ENCODE assay signal across 4 fruit fly cellular contexts in genomic region chr3R:26235034-26235433, dm6.
A peak's percentile ranks its signal among the peaks of the same experiment; 100 is the strongest.
TF ChIP-seq lines count a peak whose summit lies in the region.

No protein-coding gene starts in this region.

- TF ChIP-seq CTCF in whole organism, embryonic (GFP tag; optimal IDR thresholded peaks at IDR 0.05; lab: Kevin White, UChicago), result no peak

TF ChIP-seq in whole organism, embryonic, 481 proteins besides CTCF, POLR2A, EP300 and RAD21 (continues in another document):
- peak; percentile 57 for TF ChIP-seq row (GFP tag; IDR thresholded peaks at IDR 0.05; lab: Robert Waterston, UW)
- TF ChIP-seq Poxn (GFP tag; IDR thresholded peaks at IDR 0.05; lab: Robert Waterston, UW), result no peak
- TF ChIP-seq lilli (GFP tag; optimal IDR thresholded peaks at IDR 0.05; lab: Kevin White, UChicago), result peak; percentile 41
- peak; percentile 73 for TF ChIP-seq Sox102F (GFP tag; optimal IDR thresholded peaks at IDR 0.05; lab: Kevin White, UChicago)
- no peak for TF ChIP-seq CG15479 (GFP tag; optimal IDR thresholded peaks at IDR 0.05; lab: Kevin White, UChicago)
- no peak for TF ChIP-seq CG15073 (GFP tag; optimal IDR thresholded peaks at IDR 0.05; lab: Kevin White, UChicago)
- TF ChIP-seq fu2 (GFP tag; optimal IDR thresholded peaks at IDR 0.05; lab: Kevin White, UChicago), result no peak
- TF ChIP-seq dmrt99B (tag; optimal IDR thresholded peaks at IDR 0.05; lab: Kevin White, UChicago), result peak; percentile 57
- peak; percentile 28 for TF ChIP-seq CG17385 (GFP tag; optimal IDR thresholded peaks at IDR 0.05; lab: Kevin White, UChicago)
- TF ChIP-seq hkb (optimal IDR thresholded peaks at IDR 0.05; lab: Kevin White, UChicago), result no peak
- peak; percentile 70 for TF ChIP-seq hkb (GFP tag; IDR thresholded peaks at IDR 0.05; lab: Robert Waterston, UW)
- peak; percentile 54 for TF ChIP-seq CG7839 (tag; optimal IDR thresholded peaks at IDR 0.05; lab: Kevin White, UChicago)
- no peak for TF ChIP-seq sens-2 (GFP tag; IDR thresholded peaks at IDR 0.05; lab: Robert Waterston, UW)
- peak; percentile 52 for TF ChIP-seq Ets65A (GFP tag; lab: Kevin White, UChicago)
- no peak for TF ChIP-seq cad (GFP tag; optimal IDR thresholded peaks at IDR 0.05; lab: Kevin White, UChicago)
- TF ChIP-seq grau (tag; optimal IDR thresholded peaks at IDR 0.05; lab: Kevin White, UChicago), result peak; percentile 40
- TF ChIP-seq CG9609 (GFP tag; optimal IDR thresholded peaks at IDR 0.05; lab: Kevin White, UChicago), result peak; percentile 13
- peak; percentile 35 for TF ChIP-seq CG13424 (tag; optimal IDR thresholded peaks at IDR 0.05; lab: Kevin White, UChicago)
- peak; percentile 58 for TF ChIP-seq CG14014 (GFP tag; IDR thresholded peaks at IDR 0.05; lab: Robert Waterston, UW)
- TF ChIP-seq Hand (GFP tag; optimal IDR thresholded peaks at IDR 0.05; lab: Kevin White, UChicago), result no peak
- TF ChIP-seq zfh1 (GFP tag; IDR thresholded peaks at IDR 0.05; lab: Robert Waterston, UW), result 0 out of 3 replicates have a peak, but pooled peaks have one; percentile 40
- peak; percentile 50; the same call in 2 of the 3 replicates for TF ChIP-seq otp (GFP tag; IDR thresholded peaks at IDR 0.05; lab: Robert Waterston, UW)
- TF ChIP-seq Med (GFP tag; lab: Kevin White, UChicago), result peak; percentile 91

TF ChIP-seq in whole organism, prepupa, 60 proteins besides CTCF, POLR2A, EP300 and RAD21 (continues in another document):
- TF ChIP-seq Hr4 (GFP tag; optimal IDR thresholded peaks at IDR 0.05; lab: Kevin White, UChicago), result peak; percentile 41
- peak; percentile 43 for TF ChIP-seq vri (GFP tag; optimal IDR thresholded peaks at IDR 0.05; lab: Kevin White, UChicago)
- peak; percentile 19 for TF ChIP-seq Eip75B (GFP tag; optimal IDR thresholded peaks at IDR 0.05; lab: Kevin White, UChicago)
- peak; percentile 47 for TF ChIP-seq cyc (GFP tag; optimal IDR thresholded peaks at IDR 0.05; lab: Kevin White, UChicago)
- peak; percentile 39 for TF ChIP-seq pdm3 (GFP tag; optimal IDR thresholded peaks at IDR 0.05; lab: Kevin White, UChicago)
- TF ChIP-seq Lpt (GFP tag; optimal IDR thresholded peaks at IDR 0.05; lab: Kevin White, UChicago), result no peak
- TF ChIP-seq esn (GFP tag; optimal IDR thresholded peaks at IDR 0.05; lab: Kevin White, UChicago), result peak; percentile 60
- TF ChIP-seq OdsH (GFP tag; optimal IDR thresholded peaks at IDR 0.05; lab: Kevin White, UChicago), result peak; percentile 30
- TF ChIP-seq CG6163 (GFP tag; IDR thresholded peaks at IDR 0.05; lab: Robert Waterston, UW), result peak; percentile 65
- peak; percentile 59 for TF ChIP-seq topi (GFP tag; optimal IDR thresholded peaks at IDR 0.05; lab: Kevin White, UChicago)
- peak; percentile 38 for TF ChIP-seq Smox (GFP tag; optimal IDR thresholded peaks at IDR 0.05; lab: Kevin White, UChicago)
- peak; percentile 68 for TF ChIP-seq eg (GFP tag; IDR thresholded peaks at IDR 0.05; lab: Robert Waterston, UW)
- peak; percentile 34 for TF ChIP-seq CG34406 (GFP tag; optimal IDR thresholded peaks at IDR 0.05; lab: Kevin White, UChicago)
- peak in 1 of 2 experiments; percentile 21 for TF ChIP-seq salr (GFP tag; optimal IDR thresholded peaks at IDR 0.05; lab: Kevin White, UChicago)
- TF ChIP-seq CG11762 (GFP tag; optimal IDR thresholded peaks at IDR 0.05; lab: Kevin White, UChicago; ENCODE audit: insufficient read depth), result no peak
- peak; percentile 44 for TF ChIP-seq achi (GFP tag; optimal IDR thresholded peaks at IDR 0.05; lab: Kevin White, UChicago)
- TF ChIP-seq CG11294 (GFP tag; IDR thresholded peaks at IDR 0.05; lab: Robert Waterston, UW), result 0 out of 2 replicates have a peak, but pooled peaks have one; percentile 5
- TF ChIP-seq Eip78C (GFP tag; lab: Kevin White, UChicago), result peak; percentile 56
- peak; percentile 4 for TF ChIP-seq CG10631 (GFP tag; optimal IDR thresholded peaks at IDR 0.05; lab: Kevin White, UChicago)
- peak; percentile 63 for TF ChIP-seq Hr39 (GFP tag; optimal IDR thresholded peaks at IDR 0.05; lab: Kevin White, UChicago)
- TF ChIP-seq acj6 (GFP tag; optimal IDR thresholded peaks at IDR 0.05; lab: Kevin White, UChicago), result peak; percentile 30
- peak; percentile 29 for TF ChIP-seq Ets21C (GFP tag; optimal IDR thresholded peaks at IDR 0.05; lab: Kevin White, UChicago)
- peak; percentile 58 for TF ChIP-seq CG31627 (GFP tag; optimal IDR thresholded peaks at IDR 0.05; lab: Kevin White, UChicago)

TF ChIP-seq in whole organism, pupa, 21 proteins besides CTCF, POLR2A, EP300 and RAD21:
- TF ChIP-seq Pif1B (GFP tag; optimal IDR thresholded peaks at IDR 0.05; lab: Kevin White, UChicago) (no peak), CG15710 (tag; optimal IDR thresholded peaks at IDR 0.05; lab: Kevin White, UChicago) (no peak), CG12605 (GFP tag; IDR thresholded peaks at IDR 0.05; lab: Robert Waterston, UW) (no peak), CG4496 (GFP tag; IDR thresholded peaks at IDR 0.05; lab: Robert Waterston, UW) (peak; percentile 71), CG32121 (GFP tag; IDR thresholded peaks at IDR 0.05; lab: Robert Waterston, UW) (peak; percentile 36; the same call in 1 of the 2 replicates), CG9948 (tag; optimal IDR thresholded peaks at IDR 0.05; lab: Kevin White, UChicago) (no peak), EcR (GFP tag; optimal IDR thresholded peaks at IDR 0.05; lab: Kevin White, UChicago) (no peak), Snoo (tag; optimal IDR thresholded peaks at IDR 0.05; lab: Kevin White, UChicago) (peak; percentile 37), CG17806 (tag; optimal IDR thresholded peaks at IDR 0.05; lab: Kevin White, UChicago) (peak; percentile 5), CG8301 (tag; optimal IDR thresholded peaks at IDR 0.05; lab: Kevin White, UChicago) (peak; percentile 30), CG10348 (GFP tag; IDR thresholded peaks at IDR 0.05; lab: Robert Waterston, UW) (no peak), CG34367 (tag; optimal IDR thresholded peaks at IDR 0.05; lab: Kevin White, UChicago) (no peak), CG8159 (tag; optimal IDR thresholded peaks at IDR 0.05; lab: Kevin White, UChicago) (no peak), D1 (tag; optimal IDR thresholded peaks at IDR 0.05; lab: Kevin White, UChicago) (no peak), gl (tag; optimal IDR thresholded peaks at IDR 0.05; lab: Kevin White, UChicago) (no peak), CG13204 (GFP tag; optimal IDR thresholded peaks at IDR 0.05; lab: Kevin White, UChicago) (no peak), fd96Ca (GFP tag; IDR thresholded peaks at IDR 0.05; lab: Robert Waterston, UW) (no peak), Pif1A (GFP tag; optimal IDR thresholded peaks at IDR 0.05; lab: Kevin White, UChicago) (peak; percentile 13), rn (GFP tag; IDR thresholded peaks at IDR 0.05; lab: Robert Waterston, UW) (no peak), CG14655 (GFP tag; optimal IDR thresholded peaks at IDR 0.05; lab: Kevin White, UChicago) (peak; percentile 17), Ets98B (GFP tag; IDR thresholded peaks at IDR 0.05; lab: Robert Waterston, UW) (peak; percentile 45; the same call in 1 of the 2 replicates)

TF ChIP-seq in whole organism, wandering third instar larva, 38 proteins besides CTCF, POLR2A, EP300 and RAD21:
- TF ChIP-seq Rel (GFP tag; optimal IDR thresholded peaks at IDR 0.05; lab: Kevin White, UChicago), result no peak
- TF ChIP-seq Rel (tag; optimal IDR thresholded peaks at IDR 0.05; lab: Kevin White, UChicago), result no peak
- peak; percentile 55 for TF ChIP-seq fru (GFP tag; optimal IDR thresholded peaks at IDR 0.05; lab: Kevin White, UChicago)
- no peak for TF ChIP-seq Dif (GFP tag; optimal IDR thresholded peaks at IDR 0.05; lab: Kevin White, UChicago; ENCODE audit: partially characterized antibody)
- peak; percentile 33 for TF ChIP-seq dmrt93B (GFP tag; optimal IDR thresholded peaks at IDR 0.05; lab: Kevin White, UChicago)
- TF ChIP-seq Hr78 (GFP tag; optimal IDR thresholded peaks at IDR 0.05; lab: Kevin White, UChicago), result no peak
- TF ChIP-seq br (GFP tag; optimal IDR thresholded peaks at IDR 0.05; lab: Kevin White, UChicago), result peak; percentile 41
- TF ChIP-seq HLH106 (tag; optimal IDR thresholded peaks at IDR 0.05; lab: Kevin White, UChicago), result peak; percentile 68
- TF ChIP-seq rgr (GFP tag; optimal IDR thresholded peaks at IDR 0.05; lab: Kevin White, UChicago), result peak; percentile 63
- TF ChIP-seq Vsx2 (GFP tag; optimal IDR thresholded peaks at IDR 0.05; lab: Kevin White, UChicago; ENCODE audit: partially characterized antibody), result no peak
- TF ChIP-seq Abd-B (GFP tag; optimal IDR thresholded peaks at IDR 0.05; lab: Kevin White, UChicago), result no peak
- TF ChIP-seq Hnf4 (GFP tag; optimal IDR thresholded peaks at IDR 0.05; lab: Kevin White, UChicago), result peak; percentile 46
- no peak for TF ChIP-seq usp (GFP tag; optimal IDR thresholded peaks at IDR 0.05; lab: Kevin White, UChicago)
- TF ChIP-seq CG32264 (GFP tag; optimal IDR thresholded peaks at IDR 0.05; lab: Kevin White, UChicago), result peak; percentile 17
- TF ChIP-seq Myc (optimal IDR thresholded peaks at IDR 0.05; lab: Kevin White, UChicago), result no peak
- TF ChIP-seq jim (GFP tag; optimal IDR thresholded peaks at IDR 0.05; lab: Kevin White, UChicago), result no peak
- TF ChIP-seq CG9705 (GFP tag; optimal IDR thresholded peaks at IDR 0.05; lab: Kevin White, UChicago), result peak; percentile 7
- TF ChIP-seq Jra (GFP tag; optimal IDR thresholded peaks at IDR 0.05; lab: Kevin White, UChicago), result no peak
- TF ChIP-seq Hr83 (GFP tag; optimal IDR thresholded peaks at IDR 0.05; lab: Kevin White, UChicago; ENCODE audit: poor library complexity, severe bottlenecking), result no peak
- TF ChIP-seq OdsH (GFP tag; optimal IDR thresholded peaks at IDR 0.05; lab: Kevin White, UChicago), result peak; percentile 46
- TF ChIP-seq N (GFP tag; optimal IDR thresholded peaks at IDR 0.05; lab: Kevin White, UChicago), result no peak
- TF ChIP-seq dsf (GFP tag; optimal IDR thresholded peaks at IDR 0.05; lab: Kevin White, UChicago; ENCODE audit: borderline replicate concordance), result no peak
- TF ChIP-seq psq (GFP tag; optimal IDR thresholded peaks at IDR 0.05; lab: Kevin White, UChicago), result peak; percentile 29
- no peak for TF ChIP-seq sv (GFP tag; optimal IDR thresholded peaks at IDR 0.05; lab: Kevin White, UChicago)
- peak; percentile 70 for TF ChIP-seq ey (GFP tag; optimal IDR thresholded peaks at IDR 0.05; lab: Kevin White, UChicago)
- no peak for TF ChIP-seq Mio (GFP tag; optimal IDR thresholded peaks at IDR 0.05; lab: Kevin White, UChicago)
- TF ChIP-seq Sp1 (GFP tag; optimal IDR thresholded peaks at IDR 0.05; lab: Kevin White, UChicago), result peak; percentile 60
- peak in 1 of 2 experiments; percentile 64 for TF ChIP-seq foxo (GFP tag; optimal IDR thresholded peaks at IDR 0.05; lab: Kevin White, UChicago)
- TF ChIP-seq h (GFP tag; optimal IDR thresholded peaks at IDR 0.05; lab: Kevin White, UChicago), result peak; percentile 88
- no peak for TF ChIP-seq dl (GFP tag; optimal IDR thresholded peaks at IDR 0.05; lab: Kevin White, UChicago; ENCODE audit: insufficient read depth in 1 of 2, partially characterized antibody in 2 of 2)
- no peak for TF ChIP-seq CrebA (GFP tag; optimal IDR thresholded peaks at IDR 0.05; lab: Kevin White, UChicago; ENCODE audit: borderline replicate concordance)
- TF ChIP-seq woc (GFP tag; optimal IDR thresholded peaks at IDR 0.05; lab: Kevin White, UChicago), result peak; percentile 15
- TF ChIP-seq pan (optimal IDR thresholded peaks at IDR 0.05; lab: Kevin White, UChicago), result no peak
TF ChIP-seq in whole organism, wandering third instar larva: peak in this region for 15.

Comparison
In these comparisons a context has a peak if more than half of its experiments do, and no peak if none do; other contexts are left out.
1. Of the 7 proteins assayed by ChIP-seq in both whole organism, embryonic and whole organism, prepupa: peak only in whole organism, embryonic: Blimp-1; only in whole organism, prepupa: Hr39; in both: Gug and Sox102F; in neither: 3.